Fruit fly (Drosophila melanogaster): ENCODE measurements around the gene CG7255.

The CG7255 gene

dm6 chr3L:15330161-15330542 lies 26.1 kb downstream of the CG7255 start:
- no peak for TF ChIP-seq CG17186 (GFP tag; optimal IDR thresholded peaks at IDR 0.05)
- TF ChIP-seq CG18262 (tag; optimal IDR thresholded peaks at IDR 0.05) = peak; percentile 62
- peak; percentile 24 for TF ChIP-seq Elba2 (GFP tag; optimal IDR thresholded peaks at IDR 0.05)
- peak; percentile 76 for TF ChIP-seq zen (tag; optimal IDR thresholded peaks at IDR 0.05)
- TF ChIP-seq Sox100B (GFP tag; optimal IDR thresholded peaks at IDR 0.05) = peak; percentile 7
- TF ChIP-seq CG10209 (GFP tag; optimal IDR thresholded peaks at IDR 0.05) = peak; percentile 19
- TF ChIP-seq Hr3 (GFP tag; optimal IDR thresholded peaks at IDR 0.05) = peak; percentile 24
- TF ChIP-seq row (GFP tag; IDR thresholded peaks at IDR 0.05) = 0 out of 3 replicates have a peak, but pooled peaks have one; percentile 10
- TF ChIP-seq CG31441 (GFP tag; IDR thresholded peaks at IDR 0.05) = peak; percentile 46
- TF ChIP-seq CG3726 (GFP tag; IDR thresholded peaks at IDR 0.05) = no peak
- peak; percentile 48 for TF ChIP-seq CG10267 (tag; optimal IDR thresholded peaks at IDR 0.05)
- peak; percentile 22 for TF ChIP-seq ac (GFP tag; optimal IDR thresholded peaks at IDR 0.05)
- no peak for TF ChIP-seq CG15601 (tag; optimal IDR thresholded peaks at IDR 0.05)
- peak; percentile 30 for TF ChIP-seq CG15479 (GFP tag; optimal IDR thresholded peaks at IDR 0.05)
- TF ChIP-seq CG6175 (GFP tag; IDR thresholded peaks at IDR 0.05) = no peak
- peak; percentile 30 for TF ChIP-seq CG17829 (tag; optimal IDR thresholded peaks at IDR 0.05)
- TF ChIP-seq CG2116 (GFP tag; optimal IDR thresholded peaks at IDR 0.05) = peak; percentile 1
- TF ChIP-seq CG7271 (tag; optimal IDR thresholded peaks at IDR 0.05) = peak; percentile 54
- TF ChIP-seq D (optimal IDR thresholded peaks at IDR 0.05) = no peak
- peak; percentile 5 for TF ChIP-seq D (GFP tag; optimal IDR thresholded peaks at IDR 0.05)
- TF ChIP-seq nmo (GFP tag; optimal IDR thresholded peaks at IDR 0.05) = peak; percentile 17
- TF ChIP-seq CG8924 (tag; optimal IDR thresholded peaks at IDR 0.05) = peak; percentile 60
- peak; percentile 8 for TF ChIP-seq Nf-YB (GFP tag; optimal IDR thresholded peaks at IDR 0.05)
- no peak for TF ChIP-seq Blimp-1 (GFP tag; optimal IDR thresholded peaks at IDR 0.05)
- peak; percentile 29 for TF ChIP-seq CG7839 (tag; optimal IDR thresholded peaks at IDR 0.05)
- no peak for TF ChIP-seq CG4424 (GFP tag; optimal IDR thresholded peaks at IDR 0.05)
- TF ChIP-seq Ssrp (tag; optimal IDR thresholded peaks at IDR 0.05) = peak; percentile 2
- peak; percentile 54 for TF ChIP-seq Xrp1 (GFP tag; IDR thresholded peaks at IDR 0.05)
- TF ChIP-seq CG10979 (tag; optimal IDR thresholded peaks at IDR 0.05) = peak; percentile 70
- TF ChIP-seq zf30C (GFP tag; optimal IDR thresholded peaks at IDR 0.05) = peak; percentile 83
- TF ChIP-seq CG9817 (tag; optimal IDR thresholded peaks at IDR 0.05) = no peak
- no peak for TF ChIP-seq jumu (GFP tag; optimal IDR thresholded peaks at IDR 0.05)
- TF ChIP-seq insv (GFP tag; optimal IDR thresholded peaks at IDR 0.05) = no peak
- TF ChIP-seq CG2712 (tag; optimal IDR thresholded peaks at IDR 0.05) = peak; percentile 63
- TF ChIP-seq CG4404 (GFP tag; IDR thresholded peaks at IDR 0.05) = peak; percentile 68
- TF ChIP-seq Xbp1 (GFP tag; optimal IDR thresholded peaks at IDR 0.05) = peak; percentile 14
- peak; percentile 71 for TF ChIP-seq CG9727 (GFP tag; optimal IDR thresholded peaks at IDR 0.05)
- no peak for TF ChIP-seq crol (GFP tag; IDR thresholded peaks at IDR 0.05)
- peak; percentile 20 for TF ChIP-seq CG8388 (GFP tag; optimal IDR thresholded peaks at IDR 0.05)
- peak; percentile 50 for TF ChIP-seq CG12391 (tag; optimal IDR thresholded peaks at IDR 0.05)
- peak; percentile 23 for TF ChIP-seq CG11504 (tag; optimal IDR thresholded peaks at IDR 0.05)
- TF ChIP-seq CG14710 (tag; optimal IDR thresholded peaks at IDR 0.05) = peak; percentile 45
- TF ChIP-seq Side (GFP tag; optimal IDR thresholded peaks at IDR 0.05) = no peak
- peak; percentile 82 for TF ChIP-seq CG15696 (tag; optimal IDR thresholded peaks at IDR 0.05)
- TF ChIP-seq gem (tag; optimal IDR thresholded peaks at IDR 0.05) = peak; percentile 54
- peak; percentile 6 for TF ChIP-seq CG1233 (GFP tag; optimal IDR thresholded peaks at IDR 0.05)
- TF ChIP-seq gsb-n (tag; optimal IDR thresholded peaks at IDR 0.05) = peak; percentile 4
- no peak for TF ChIP-seq Pdp1 (GFP tag; optimal IDR thresholded peaks at IDR 0.05)
- TF ChIP-seq phol (tag; optimal IDR thresholded peaks at IDR 0.05) = peak; percentile 51
- peak; percentile 31 for TF ChIP-seq CG13775 (GFP tag; optimal IDR thresholded peaks at IDR 0.05)

Measured in whole organism, embryonic.